Fruit fly (Drosophila melanogaster) whole organism, embryonic: ENCODE measurements around the gene Smvt.
A peak's percentile ranks its signal among the peaks of the same experiment; 100 is the strongest.

Experiments used
- C15 ChIP-seq: fragments of 200-800 bp; sonication (Bioruptor generic); IDR thresholded peaks from 3 replicates; pipeline ENCODE4 v1.3.6; 2022; ENCODE audit warnings: missing biosample characterization, missing genetic modification characterization
- CG10654 ChIP-seq: fragments of 200-800 bp; sonication (Bioruptor generic); optimal IDR thresholded peaks from 2 replicates; lab custom pipeline; 2016; ENCODE audit warnings: missing biosample characterization, missing genetic modification characterization
- CG11456 ChIP-seq: fragments of 200-800 bp; sonication (Bioruptor generic); IDR thresholded peaks from 3 replicates; pipeline ENCODE4 v1.3.6; 2022; ENCODE audit warnings: missing biosample characterization, missing genetic modification characterization
- CG11560 ChIP-seq: fragments of 200-800 bp; sonication (Bioruptor generic); IDR thresholded peaks from 3 replicates; pipeline ENCODE4 v1.3.6; 2022; ENCODE audit warnings: missing biosample characterization, missing genetic modification characterization
- CG12659 ChIP-seq: fragments of 200-800 bp; sonication (Bioruptor generic); optimal IDR thresholded peaks from 3 replicates; lab custom pipeline; 2017; ENCODE audit warnings: mild to moderate bottlenecking, missing biosample characterization, missing genetic modification reagents, missing genetic modification characterization
- CG14441 ChIP-seq: fragments of 200-800 bp; sonication (Bioruptor generic); IDR thresholded peaks from 2 replicates; pipeline ENCODE4 v1.3.6; 2022; ENCODE audit warnings: missing biosample characterization, missing genetic modification characterization
- CG14965 ChIP-seq: fragments of 200-800 bp; sonication (Bioruptor generic); optimal IDR thresholded peaks from 2 replicates; lab custom pipeline; 2016; ENCODE audit warnings: missing biosample characterization, missing genetic modification characterization, borderline replicate concordance
- CG17568 ChIP-seq: fragments of 200-800 bp; sonication (Bioruptor generic); optimal IDR thresholded peaks from 2 replicates; lab custom pipeline; 2018; ENCODE audit warnings: missing biosample characterization, mild to moderate bottlenecking, missing genetic modification characterization, moderate library complexity
- CG18476 ChIP-seq: fragments of 200-800 bp; sonication (Bioruptor generic); optimal IDR thresholded peaks from 2 replicates; lab custom pipeline; 2016; ENCODE audit warnings: missing biosample characterization, mild to moderate bottlenecking, missing genetic modification characterization
- CG2129 ChIP-seq: fragments of 200-800 bp; sonication (Bioruptor generic); IDR thresholded peaks from 2 replicates; pipeline ENCODE4 v1.3.6; 2022; ENCODE audit warnings: missing biosample characterization, missing genetic modification characterization; ENCODE audit not compliant: partially characterized antibody
- CG2712 ChIP-seq: fragments of 200-800 bp; optimal IDR thresholded peaks from 3 replicates; lab custom pipeline; 2019; ENCODE audit warnings: missing biosample characterization, mild to moderate bottlenecking, missing genetic modification characterization, moderate library complexity
- CG30020 ChIP-seq: fragments of 200-800 bp; optimal IDR thresholded peaks from 2 replicates; lab custom pipeline; 2019; ENCODE audit warnings: missing biosample characterization, mild to moderate bottlenecking, missing genetic modification characterization, moderate library complexity
- CG4282 ChIP-seq: fragments of 200-800 bp; sonication (Bioruptor generic); optimal IDR thresholded peaks from 2 replicates; lab custom pipeline; 2016; ENCODE audit warnings: missing biosample characterization, missing genetic modification characterization
- CG4360 ChIP-seq: fragments of 200-800 bp; sonication (Bioruptor generic); IDR thresholded peaks from 2 replicates; pipeline ENCODE4 v1.3.6; 2022; ENCODE audit warnings: missing biosample characterization, missing genetic modification characterization
- CG4404 ChIP-seq: fragments of 200-800 bp; sonication (Bioruptor generic); IDR thresholded peaks from 2 replicates; pipeline ENCODE4 v1.3.6; 2022; ENCODE audit warnings: missing biosample characterization, missing genetic modification characterization
- CG4617 ChIP-seq: fragments of 200-800 bp; sonication (Bioruptor generic); optimal IDR thresholded peaks from 3 replicates; lab custom pipeline; 2016; ENCODE audit warnings: missing biosample characterization, missing genetic modification characterization, borderline replicate concordance
- CG5180 ChIP-seq: fragments of 200-800 bp; sonication (Bioruptor generic); optimal IDR thresholded peaks from 3 replicates; lab custom pipeline; 2017; ENCODE audit warnings: missing biosample characterization, missing genetic modification characterization, mild to moderate bottlenecking, moderate library complexity, missing genetic modification reagents
- CG7271 ChIP-seq: fragments of 200-800 bp; sonication (Bioruptor generic); optimal IDR thresholded peaks from 2 replicates; lab custom pipeline; 2018; ENCODE audit warnings: missing biosample characterization, mild to moderate bottlenecking, missing genetic modification characterization, moderate library complexity
- CG7372 ChIP-seq: fragments of 200-800 bp; sonication (Bioruptor generic); IDR thresholded peaks from 2 replicates; pipeline ENCODE4 v1.3.6; 2022; ENCODE audit warnings: missing biosample characterization, missing genetic modification characterization
- CG9727 ChIP-seq: fragments of 200-800 bp; sonication (Bioruptor generic); optimal IDR thresholded peaks from 3 replicates; lab custom pipeline; 2017; ENCODE audit warnings: missing biosample characterization, mild to moderate bottlenecking, missing genetic modification characterization
- D ChIP-seq, 2 experiments: fragments of 200-800 bp in 1 of 2; fragments of >200 bp in 1 of 2; sonication (Bioruptor generic) in 1 of 2; optimal IDR thresholded peaks; 2 replicates in 1 of 2; 3 replicates in 1 of 2; lab custom pipeline; 2017; ENCODE audit warnings: mild to moderate bottlenecking in 1 of 2, missing biosample characterization in 1 of 2, missing genetic modification characterization in 1 of 2, missing genetic modification reagents in 1 of 2
- D19B ChIP-seq: fragments of 200-800 bp; sonication (Bioruptor generic); optimal IDR thresholded peaks from 2 replicates; lab custom pipeline; 2017; ENCODE audit warnings: missing biosample characterization, mild to moderate bottlenecking, missing genetic modification characterization
- Dip2 ChIP-seq: fragments of 200-800 bp; sonication (Bioruptor generic); IDR thresholded peaks from 2 replicates; pipeline ENCODE4 v1.3.6; 2022; ENCODE audit warnings: missing biosample characterization, missing genetic modification characterization
- Dip3 ChIP-seq: fragments of 200-800 bp; sonication (Bioruptor generic); optimal IDR thresholded peaks from 3 replicates; lab custom pipeline; 2016; ENCODE audit warnings: missing biosample characterization, missing genetic modification characterization
- Gug ChIP-seq: fragments of 200-800 bp; sonication (Bioruptor generic); IDR thresholded peaks from 4 replicates; pipeline ENCODE4 v1.3.6; 2022; ENCODE audit warnings: missing biosample characterization, missing genetic modification characterization
- HmgZ ChIP-seq: fragments of 200-800 bp; sonication (Bioruptor generic); optimal IDR thresholded peaks from 2 replicates; lab custom pipeline; 2018; ENCODE audit warnings: missing biosample characterization, mild to moderate bottlenecking, missing genetic modification characterization
- Hr39 ChIP-seq: fragments of >200 bp; optimal IDR thresholded peaks from 2 replicates; lab custom pipeline; 2017
- Nf-YB ChIP-seq: fragments of 200-800 bp; sonication (Bioruptor generic); optimal IDR thresholded peaks from 3 replicates; lab custom pipeline; 2019; ENCODE audit warnings: missing biosample characterization, mild to moderate bottlenecking, missing genetic modification characterization, moderate library complexity
- Rx ChIP-seq: fragments of 200-800 bp; sonication (Bioruptor generic); IDR thresholded peaks from 2 replicates; pipeline ENCODE4 v1.3.6; 2022; ENCODE audit warnings: missing biosample characterization, missing genetic modification characterization
- bowl ChIP-seq: fragments of 200-800 bp; sonication (Bioruptor generic); IDR thresholded peaks from 2 replicates; pipeline ENCODE4 v1.3.6; 2022; ENCODE audit warnings: missing biosample characterization, missing genetic modification characterization
- cato ChIP-seq: fragments of 200-800 bp; sonication (Bioruptor generic); optimal IDR thresholded peaks from 2 replicates; lab custom pipeline; 2016; ENCODE audit warnings: missing biosample characterization, missing genetic modification characterization, borderline replicate concordance
- corto ChIP-seq: fragments of 200-800 bp; sonication (Bioruptor generic); optimal IDR thresholded peaks from 2 replicates; lab custom pipeline; 2016; ENCODE audit warnings: missing biosample characterization, mild to moderate bottlenecking, missing genetic modification characterization, moderate library complexity
- croc ChIP-seq: fragments of 200-800 bp; sonication (Bioruptor generic); conservative IDR thresholded peaks from 3 replicates; pipeline ENCODE4 v1.3.6; 2022; ENCODE audit warnings: missing biosample characterization, missing genetic modification characterization
- emc ChIP-seq: fragments of 200-800 bp; sonication (Bioruptor generic); optimal IDR thresholded peaks from 2 replicates; lab custom pipeline; 2016; ENCODE audit warnings: missing biosample characterization, missing genetic modification characterization
- fru ChIP-seq: fragments of >200 bp; optimal IDR thresholded peaks from 2 replicates; lab custom pipeline; 2017
- gfzf ChIP-seq: fragments of 200-800 bp; sonication (Bioruptor generic); optimal IDR thresholded peaks from 2 replicates; lab custom pipeline; 2016; ENCODE audit warnings: missing biosample characterization, mild to moderate bottlenecking, missing genetic modification characterization, moderate library complexity
- h ChIP-seq: fragments of >200 bp; optimal IDR thresholded peaks from 2 replicates; lab custom pipeline; 2017
- jumu ChIP-seq: fragments of 200-800 bp; sonication (Bioruptor generic); optimal IDR thresholded peaks from 3 replicates; lab custom pipeline; 2016; ENCODE audit warnings: missing biosample characterization, missing genetic modification characterization
- knrl ChIP-seq: fragments of 200-800 bp; sonication (Bioruptor generic); IDR thresholded peaks from 3 replicates; pipeline ENCODE4 v1.3.6; 2022; ENCODE audit warnings: missing biosample characterization, missing genetic modification characterization; ENCODE audit not compliant: partially characterized antibody
- lbe ChIP-seq: fragments of 200-800 bp; sonication (Bioruptor generic); optimal IDR thresholded peaks from 2 replicates; lab custom pipeline; 2016; ENCODE audit warnings: missing biosample characterization, mild to moderate bottlenecking, missing genetic modification characterization
- lilli ChIP-seq: fragments of 200-800 bp; sonication (Bioruptor generic); optimal IDR thresholded peaks from 3 replicates; lab custom pipeline; 2016; ENCODE audit warnings: missing biosample characterization, missing genetic modification characterization
- mld ChIP-seq: fragments of 200-800 bp; sonication (Bioruptor generic); IDR thresholded peaks from 3 replicates; pipeline ENCODE4 v1.3.6; 2022; ENCODE audit warnings: missing biosample characterization, missing genetic modification characterization; ENCODE audit not compliant: partially characterized antibody
- nau ChIP-seq: fragments of 200-800 bp; sonication (Bioruptor generic); optimal IDR thresholded peaks from 3 replicates; lab custom pipeline; 2017; ENCODE audit warnings: missing biosample characterization, mild to moderate bottlenecking, missing genetic modification characterization, missing genetic modification reagents
- onecut ChIP-seq: fragments of 200-800 bp; sonication (Bioruptor generic); IDR thresholded peaks from 2 replicates; pipeline ENCODE4 v1.3.6; 2022; ENCODE audit warnings: missing biosample characterization, missing genetic modification characterization
- row ChIP-seq: fragments of 200-800 bp; sonication (Bioruptor generic); IDR thresholded peaks from 3 replicates; pipeline ENCODE4 v1.3.6; 2022; ENCODE audit warnings: missing biosample characterization, missing genetic modification characterization
- sima ChIP-seq: fragments of 200-800 bp; sonication (Bioruptor generic); optimal IDR thresholded peaks from 2 replicates; lab custom pipeline; 2016; ENCODE audit warnings: missing biosample characterization, missing genetic modification characterization
- sisA ChIP-seq: fragments of 200-800 bp; sonication (Bioruptor generic); IDR thresholded peaks from 2 replicates; pipeline ENCODE4 v1.3.6; 2022; ENCODE audit warnings: missing biosample characterization, missing genetic modification characterization
- slp2 ChIP-seq: fragments of 200-800 bp; sonication (Bioruptor generic); optimal IDR thresholded peaks from 2 replicates; lab custom pipeline; 2016; ENCODE audit warnings: missing biosample characterization, missing genetic modification characterization
- tio ChIP-seq: fragments of 200-800 bp; sonication (Bioruptor generic); optimal IDR thresholded peaks from 2 replicates; lab custom pipeline; 2017; ENCODE audit warnings: missing biosample characterization, missing genetic modification characterization, inconsistent platforms
- tna ChIP-seq: fragments of 200-800 bp; sonication (Bioruptor generic); IDR thresholded peaks from 2 replicates; pipeline ENCODE4 v1.3.6; 2022; ENCODE audit warnings: missing biosample characterization, missing genetic modification characterization; ENCODE audit not compliant: partially characterized antibody
- wek ChIP-seq: fragments of 200-800 bp; sonication (Bioruptor generic); optimal IDR thresholded peaks from 3 replicates; lab custom pipeline; 2018; ENCODE audit warnings: missing biosample characterization, mild to moderate bottlenecking, missing genetic modification characterization, moderate library complexity
- zfh1 ChIP-seq: fragments of 200-800 bp; sonication (Bioruptor generic); IDR thresholded peaks from 3 replicates; pipeline ENCODE4 v1.3.6; 2022; ENCODE audit warnings: missing biosample characterization, missing genetic modification characterization

Smvt gene

dm6 chr3R:31712585-31712984 is 48.8 kb downstream of the Smvt start (continued):
- TF ChIP-seq CG2712 (tag; lab: Kevin White, UChicago) (peak; percentile 58), CG11456 (GFP tag; lab: Robert Waterston, UW) (no peak), CG10654 (GFP tag; lab: Kevin White, UChicago) (no peak), CG4404 (GFP tag; lab: Robert Waterston, UW) (no peak), row (peak; percentile 36; the same call in 2 of the 3 replicates), mld (GFP tag; lab: Robert Waterston, UW) (no peak), croc (GFP tag; lab: Robert Waterston, UW) (no peak), CG5180 (GFP tag; lab: Kevin White, UChicago) (no peak), knrl (GFP tag; lab: Robert Waterston, UW) (no peak), CG17568 (GFP tag; lab: Kevin White, UChicago) (no peak), sisA (no peak), CG4282 (GFP tag; lab: Kevin White, UChicago) (no peak), slp2 (GFP tag; lab: Kevin White, UChicago) (no peak), tna (GFP tag; lab: Robert Waterston, UW) (no peak), jumu (GFP tag; lab: Kevin White, UChicago) (no peak), fru (lab: Kevin White, UChicago) (no peak), CG9727 (GFP tag; lab: Kevin White, UChicago) (no peak), CG2129 (no peak), CG14965 (no peak), Rx (no peak), wek (GFP tag; lab: Kevin White, UChicago) (no peak), lilli (GFP tag; lab: Kevin White, UChicago) (no peak), tio (no peak), HmgZ (tag; lab: Kevin White, UChicago) (no peak), sima (GFP tag; lab: Kevin White, UChicago) (no peak), corto (GFP tag; lab: Kevin White, UChicago) (no peak), onecut (GFP tag; lab: Robert Waterston, UW) (0 out of 2 replicates have a peak, but pooled peaks have one; percentile 4), Nf-YB (GFP tag; lab: Kevin White, UChicago) (no peak), Gug (GFP tag; lab: Robert Waterston, UW) (no peak), h (no peak), CG14441 (GFP tag; lab: Robert Waterston, UW) (no peak), Hr39 (lab: Kevin White, UChicago) (no peak), CG4360 (peak; percentile 34), cato (GFP tag; lab: Kevin White, UChicago) (no peak), CG12659 (GFP tag; lab: Kevin White, UChicago) (no peak), D19B (no peak), nau (GFP tag; lab: Kevin White, UChicago) (no peak), CG30020 (no peak), CG7271 (tag; lab: Kevin White, UChicago) (no peak), CG11560 (no peak), lbe (GFP tag; lab: Kevin White, UChicago) (no peak), emc (GFP tag; lab: Kevin White, UChicago) (no peak), CG7372 (no peak), CG4617 (GFP tag; lab: Kevin White, UChicago) (no peak), bowl (GFP tag; lab: Robert Waterston, UW) (no peak), C15 (GFP tag; lab: Robert Waterston, UW) (no peak), zfh1 (GFP tag; lab: Robert Waterston, UW) (0 out of 3 replicates have a peak, but pooled peaks have one; percentile 19), gfzf (GFP tag; lab: Kevin White, UChicago) (no peak), Dip2 (GFP tag; lab: Robert Waterston, UW) (no peak), CG18476 (GFP tag; lab: Kevin White, UChicago) (no peak), Dip3 (no peak), D (optimal IDR thresholded peaks at IDR 0.05; lab: Kevin White, UChicago) (no peak), D (GFP tag; optimal IDR thresholded peaks at IDR 0.05; lab: Kevin White, UChicago) (no peak)
